Worm (Caenorhabditis elegans) whole organism, young adult: ENCODE results near the gene Y39A1A.16.

Experiments used
- B0035.1 ChIP-seq: sonication (generic microtip); optimal IDR thresholded peaks from 2 replicates; lab custom pipeline; 2016; ENCODE audit warnings: missing genetic modification characterization, mild to moderate bottlenecking, missing compliant biosample characterization, missing genotype, missing genetic modification reagents
- B0336.3 ChIP-seq: fragments of 200-800 bp; sonication (Bioruptor generic); IDR thresholded peaks from 2 replicates; pipeline ENCODE4 v1.3.6; 2022; ENCODE audit warnings: missing genetic modification characterization, missing compliant biosample characterization
- D2030.7 ChIP-seq: fragments of 200-800 bp; sonication (Bioruptor generic); IDR thresholded peaks from 2 replicates; pipeline ENCODE4 v1.3.6; 2022; ENCODE audit warnings: missing genetic modification reagents, missing genetic modification characterization, missing compliant biosample characterization
- F33H1.4 ChIP-seq: fragments of 200-800 bp; sonication (Bioruptor generic); IDR thresholded peaks from 2 replicates; pipeline ENCODE4 v1.3.6; 2022; ENCODE audit warnings: missing genetic modification reagents, missing genetic modification characterization, missing compliant biosample characterization
- F39B2.1 ChIP-seq: fragments of 200-800 bp; sonication (Bioruptor generic); IDR thresholded peaks from 2 replicates; pipeline ENCODE4 v1.3.6; 2022; ENCODE audit warnings: missing genetic modification reagents, missing genetic modification characterization, missing compliant biosample characterization
- F55B11.4 ChIP-seq: sonication (generic microtip); optimal IDR thresholded peaks from 2 replicates; lab custom pipeline; 2016; ENCODE audit warnings: missing compliant biosample characterization, missing genetic modification characterization, borderline replicate concordance; ENCODE audit not compliant: insufficient read depth
- F57C9.4 ChIP-seq: sonication (generic microtip); optimal IDR thresholded peaks from 2 replicates; lab custom pipeline; 2017; ENCODE audit warnings: mild to moderate bottlenecking, missing genetic modification characterization, missing compliant biosample characterization
- K12H6.12 ChIP-seq: fragments of 200-800 bp; sonication (Bioruptor generic); optimal IDR thresholded peaks from 2 replicates; lab custom pipeline; 2018; ENCODE audit warnings: mild to moderate bottlenecking, missing genetic modification characterization, missing compliant biosample characterization
- T07F8.4 ChIP-seq: sonication (generic microtip); optimal IDR thresholded peaks from 2 replicates; lab custom pipeline; 2016; ENCODE audit warnings: mild to moderate bottlenecking, missing genetic modification characterization, moderate library complexity, missing compliant biosample characterization
- Y79H2A.3 ChIP-seq: fragments of 200-800 bp; sonication (Bioruptor generic); conservative IDR thresholded peaks from 2 replicates; pipeline ENCODE4 v1.3.6; 2022; ENCODE audit warnings: missing genetic modification reagents, missing genetic modification characterization, missing compliant biosample characterization
- ZK185.1 ChIP-seq: sonication (generic microtip); optimal IDR thresholded peaks from 2 replicates; lab custom pipeline; 2016; ENCODE audit warnings: mild to moderate bottlenecking, missing genetic modification characterization, missing compliant biosample characterization; ENCODE audit not compliant: poor library complexity, severe bottlenecking
- aptf-2 ChIP-seq: fragments of 200-800 bp; sonication (Bioruptor generic); conservative IDR thresholded peaks from 2 replicates; pipeline ENCODE4 v1.3.6; 2022; ENCODE audit warnings: missing genetic modification reagents, missing genetic modification characterization, missing compliant biosample characterization
- attf-5 ChIP-seq: fragments of 200-800 bp; sonication (Bioruptor generic); optimal IDR thresholded peaks from 2 replicates; lab custom pipeline; 2018; ENCODE audit warnings: mild to moderate bottlenecking, missing genetic modification characterization, missing compliant biosample characterization
- bed-2 ChIP-seq: fragments of 200-800 bp; sonication (Bioruptor generic); IDR thresholded peaks from 2 replicates; pipeline ENCODE4 v1.3.6; 2022; ENCODE audit warnings: missing genetic modification reagents, missing genetic modification characterization, missing compliant biosample characterization
- ccch-3 ChIP-seq: fragments of 200-800 bp; sonication (Bioruptor generic); optimal IDR thresholded peaks from 2 replicates; lab custom pipeline; 2018; ENCODE audit warnings: mild to moderate bottlenecking, missing genetic modification characterization, missing compliant biosample characterization
- cebp-1 ChIP-seq, 2 experiments: fragments of 200-800 bp in 1 of 2; sonication (Bioruptor generic) in 1 of 2; sonication (generic microtip) in 1 of 2; IDR thresholded peaks in 1 of 2; optimal IDR thresholded peaks in 1 of 2; 2 replicates each; pipeline versions ENCODE4 v1.3.6 to Lab custom; 2017 to 2022; ENCODE audit warnings: missing compliant biosample characterization in 2 of 2, missing genetic modification characterization in 2 of 2, mild to moderate bottlenecking in 1 of 2, missing genetic modification reagents in 1 of 2, moderate library complexity in 1 of 2
- ceh-40 ChIP-seq: fragments of 200-800 bp; sonication (Bioruptor generic); IDR thresholded peaks from 2 replicates; pipeline ENCODE4 v1.3.6; 2022; ENCODE audit warnings: missing genetic modification characterization, missing compliant biosample characterization
- ceh-79 ChIP-seq: sonication (generic microtip); optimal IDR thresholded peaks from 2 replicates; lab custom pipeline; 2017; ENCODE audit warnings: mild to moderate bottlenecking, missing genetic modification characterization, missing compliant biosample characterization
- egrh-3 ChIP-seq: fragments of 200-800 bp; sonication (Bioruptor generic); IDR thresholded peaks from 2 replicates; pipeline ENCODE4 v1.3.6; 2022; ENCODE audit warnings: missing genetic modification reagents, missing genetic modification characterization, missing compliant biosample characterization
- fkh-3 ChIP-seq: sonication (generic microtip); optimal IDR thresholded peaks from 2 replicates; lab custom pipeline; 2016; ENCODE audit warnings: mild to moderate bottlenecking, missing genetic modification characterization, missing compliant biosample characterization
- him-1 ChIP-seq: sonication (generic microtip); optimal IDR thresholded peaks from 2 replicates; lab custom pipeline; 2016; ENCODE audit warnings: missing genotype, missing genetic modification reagents, missing genetic modification characterization, missing compliant biosample characterization
- hlh-12 ChIP-seq: sonication (generic microtip); optimal IDR thresholded peaks from 2 replicates; lab custom pipeline; 2016; ENCODE audit warnings: missing genetic modification characterization, missing compliant biosample characterization
- hmg-20 ChIP-seq: fragments of 200-800 bp; sonication (Bioruptor generic); IDR thresholded peaks from 2 replicates; pipeline ENCODE4 v1.3.6; 2022; ENCODE audit warnings: missing genetic modification reagents, missing genetic modification characterization, missing compliant biosample characterization
- lag-1 ChIP-seq: fragments of 200-800 bp; sonication (Bioruptor generic); IDR thresholded peaks from 2 replicates; pipeline ENCODE4 v1.3.6; 2022; ENCODE audit warnings: missing genetic modification reagents, missing genetic modification characterization, missing compliant biosample characterization
- let-526 ChIP-seq: fragments of 200-800 bp; sonication (Bioruptor generic); IDR thresholded peaks from 2 replicates; pipeline ENCODE4 v1.3.6; 2022; ENCODE audit warnings: missing genetic modification reagents, missing genetic modification characterization, missing compliant biosample characterization
- let-607 ChIP-seq, 2 experiments: fragments of 200-800 bp in 1 of 2; sonication (Bioruptor generic) in 1 of 2; sonication (generic microtip) in 1 of 2; optimal IDR thresholded peaks; 2 replicates each; lab custom pipeline; 2016 to 2018; ENCODE audit warnings: mild to moderate bottlenecking in 2 of 2, missing compliant biosample characterization in 2 of 2, missing genetic modification characterization in 2 of 2, moderate library complexity in 2 of 2, missing genotype in 1 of 2
- lin-26 ChIP-seq: fragments of 200-800 bp; sonication (Bioruptor generic); IDR thresholded peaks from 2 replicates; pipeline ENCODE4 v1.3.6; 2022; ENCODE audit warnings: missing genetic modification reagents, missing genetic modification characterization, missing compliant biosample characterization
- lin-40 ChIP-seq: sonication (generic microtip); optimal IDR thresholded peaks from 2 replicates; lab custom pipeline; 2016; ENCODE audit warnings: missing genetic modification characterization, mild to moderate bottlenecking, missing compliant biosample characterization, missing genotype, missing genetic modification reagents
- lsy-27 ChIP-seq: sonication (generic microtip); optimal IDR thresholded peaks from 2 replicates; lab custom pipeline; 2017; ENCODE audit warnings: missing genetic modification characterization, mild to moderate bottlenecking, missing compliant biosample characterization, antibody characterized with exemption, missing genotype, borderline replicate concordance; ENCODE audit not compliant: insufficient read depth
- madf-8 ChIP-seq: fragments of 200-800 bp; sonication (Bioruptor generic); conservative IDR thresholded peaks from 2 replicates; pipeline ENCODE4 v1.3.6; 2022; ENCODE audit warnings: missing genetic modification reagents, missing genetic modification characterization, missing compliant biosample characterization
- mcd-1 ChIP-seq: fragments of 200-800 bp; sonication (Bioruptor generic); IDR thresholded peaks from 2 replicates; pipeline ENCODE4 v1.3.6; 2022; ENCODE audit warnings: missing genetic modification reagents, missing genetic modification characterization, missing compliant biosample characterization
- mel-28 ChIP-seq: sonication (generic microtip); optimal IDR thresholded peaks from 2 replicates; lab custom pipeline; 2016; ENCODE audit warnings: borderline replicate concordance, mild to moderate bottlenecking, missing genetic modification characterization, missing compliant biosample characterization
- mxl-1 ChIP-seq: sonication (generic microtip); optimal IDR thresholded peaks from 2 replicates; lab custom pipeline; 2016; ENCODE audit warnings: missing genetic modification characterization, missing compliant biosample characterization
- nhr-120 ChIP-seq: fragments of 200-800 bp; sonication (Bioruptor generic); IDR thresholded peaks from 2 replicates; pipeline ENCODE4 v1.3.6; 2022; ENCODE audit warnings: missing genetic modification characterization, missing compliant biosample characterization
- nhr-179 ChIP-seq: sonication (generic microtip); optimal IDR thresholded peaks from 2 replicates; lab custom pipeline; 2016; ENCODE audit warnings: mild to moderate bottlenecking, missing genetic modification characterization, missing compliant biosample characterization
- pbrm-1 ChIP-seq: fragments of 200-800 bp; sonication (Bioruptor generic); IDR thresholded peaks from 2 replicates; pipeline ENCODE4 v1.3.6; 2022; ENCODE audit warnings: missing genetic modification reagents, missing genetic modification characterization, missing compliant biosample characterization
- rcor-1 ChIP-seq: fragments of 200-800 bp; sonication (Bioruptor generic); IDR thresholded peaks from 2 replicates; pipeline ENCODE4 v1.3.6; 2022; ENCODE audit warnings: missing genetic modification reagents, missing genetic modification characterization, missing compliant biosample characterization
- repo-1 ChIP-seq: sonication (generic microtip); optimal IDR thresholded peaks from 2 replicates; lab custom pipeline; 2017; ENCODE audit warnings: mild to moderate bottlenecking, missing genetic modification characterization, missing compliant biosample characterization
- sea-2 ChIP-seq: fragments of 200-800 bp; sonication (Bioruptor generic); IDR thresholded peaks from 2 replicates; pipeline ENCODE4 v1.3.6; 2022; ENCODE audit warnings: missing genetic modification characterization, missing compliant biosample characterization
- snpc-1.3 ChIP-seq: sonication (generic microtip); optimal IDR thresholded peaks from 2 replicates; lab custom pipeline; 2017; ENCODE audit warnings: missing genetic modification characterization, mild to moderate bottlenecking, missing compliant biosample characterization, antibody characterized with exemption, moderate library complexity, missing genotype, missing genetic modification reagents; ENCODE audit not compliant: insufficient read depth
- zim-3 ChIP-seq: sonication (generic microtip); optimal IDR thresholded peaks from 2 replicates; lab custom pipeline; 2017; ENCODE audit warnings: mild to moderate bottlenecking, missing genetic modification characterization, moderate library complexity, missing compliant biosample characterization
- ztf-22 ChIP-seq: fragments of 200-800 bp; sonication (Bioruptor generic); optimal IDR thresholded peaks from 2 replicates; lab custom pipeline; 2018; ENCODE audit warnings: mild to moderate bottlenecking, missing genetic modification characterization, moderate library complexity, missing compliant biosample characterization

Gene Y39A1A.16

DNA sequence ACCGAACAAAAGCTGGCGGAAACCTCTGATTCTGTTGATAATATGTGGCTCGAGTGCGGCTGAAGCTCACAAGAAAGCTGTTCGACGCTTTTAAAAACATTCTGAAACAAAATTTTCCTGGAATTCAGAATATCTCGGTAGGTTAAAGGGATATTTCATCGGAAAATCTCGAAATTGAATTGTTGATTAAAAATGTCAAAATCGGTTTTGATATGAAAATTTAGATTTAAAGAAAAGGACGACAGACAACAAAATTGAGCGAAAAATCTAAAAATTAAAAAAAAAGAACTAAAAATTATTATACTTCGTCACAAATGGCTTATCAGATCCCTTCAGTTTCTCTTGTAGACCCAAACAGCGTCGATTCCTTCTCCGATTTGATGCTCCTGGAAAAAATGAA lies 21.4 kb downstream of the Y39A1A.16 start, which contains the start of gene Y39A1A.20 (continued):
- no peak for TF ChIP-seq Y79H2A.3 (GFP tag; lab: Robert Waterston, UW)
- TF ChIP-seq, all 124 proteins: peak for 0

DNA sequence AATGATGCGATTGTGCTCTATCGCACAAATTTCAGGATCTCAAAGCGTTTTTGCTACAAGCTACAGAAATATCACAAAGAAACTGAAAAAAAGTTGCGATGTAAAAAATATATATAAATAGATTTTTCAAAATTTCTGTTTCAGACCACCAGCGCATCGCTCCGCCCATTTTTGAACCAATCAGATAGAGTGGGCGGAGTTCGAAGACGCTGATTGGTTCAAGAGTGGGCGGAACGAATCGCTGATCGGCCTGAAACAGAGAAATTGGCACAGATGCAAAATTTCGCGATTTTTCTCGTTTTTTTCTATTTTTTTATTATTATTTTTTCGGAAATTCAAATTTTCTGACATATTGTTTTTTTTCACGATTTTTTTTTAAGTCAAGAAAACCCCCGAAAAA lies 23.7 kb downstream of the Y39A1A.16 start:
- TF ChIP-seq ceh-40 (GFP tag; lab: Robert Waterston, UW): no peak

DNA sequence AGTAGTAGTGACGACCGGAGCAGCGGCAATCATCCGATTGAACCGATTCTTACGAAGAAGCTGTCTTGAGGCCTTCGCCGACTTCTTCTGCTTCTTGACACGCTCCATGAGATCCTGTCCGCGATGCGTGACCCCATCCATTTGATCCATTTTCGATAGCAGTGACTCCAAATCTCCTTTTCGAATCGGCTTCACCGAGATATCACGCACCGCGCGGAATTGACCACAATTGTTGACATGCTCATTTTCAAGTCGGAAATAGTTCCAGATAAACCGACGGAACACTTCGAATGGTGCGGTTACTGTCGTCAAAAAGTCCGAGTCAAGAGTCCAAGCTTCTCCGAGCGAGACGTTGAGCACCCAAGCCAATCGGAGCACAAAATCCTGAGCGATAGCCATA lies 24.8 kb downstream of the Y39A1A.16 start:
- TF ChIP-seq aptf-2 (GFP tag; lab: Robert Waterston, UW) (no peak), fkh-3 (tag; lab: Kevin White, UChicago) (no peak), sea-2 (GFP tag; lab: Robert Waterston, UW) (no peak), B0035.1 (no peak), him-1 (no peak), T07F8.4 (no peak), zim-3 (tag; lab: Kevin White, UChicago) (no peak), ztf-22 (GFP tag; lab: Kevin White, UChicago) (no peak), attf-5 (no peak), F33H1.4 (GFP tag; lab: Robert Waterston, UW) (no peak), ccch-3 (GFP tag; lab: Kevin White, UChicago) (no peak), hmg-20 (GFP tag; lab: Robert Waterston, UW) (no peak), lag-1 (no peak), rcor-1 (no peak), mxl-1 (no peak), lin-40 (tag; lab: Kevin White, UChicago) (no peak), let-607 (tag; optimal IDR thresholded peaks at IDR 0.05; lab: Kevin White, UChicago) (no peak), mcd-1 (GFP tag; lab: Robert Waterston, UW) (no peak)

ce11 chrIII:10704499-10704898 lies 25.4 kb downstream of the Y39A1A.16 start:
- TF ChIP-seq ceh-79 (tag; lab: Kevin White, UChicago): no peak
- no peak for TF ChIP-seq lin-26 (GFP tag; lab: Robert Waterston, UW)
- TF ChIP-seq K12H6.12 (tag; lab: Kevin White, UChicago): no peak
- TF ChIP-seq pbrm-1 (GFP tag; lab: Robert Waterston, UW): no peak
- no peak for TF ChIP-seq let-607 (tag; optimal IDR thresholded peaks at IDR 0.05; lab: Kevin White, UChicago)
- no peak for TF ChIP-seq sea-2 (GFP tag; lab: Robert Waterston, UW)
- TF ChIP-seq egrh-3 (GFP tag; lab: Robert Waterston, UW): no peak
- TF ChIP-seq nhr-120: no peak
- no peak for TF ChIP-seq T07F8.4
- no peak for TF ChIP-seq F33H1.4 (GFP tag; lab: Robert Waterston, UW)
- TF ChIP-seq F55B11.4: no peak
- TF ChIP-seq F39B2.1 (GFP tag; lab: Robert Waterston, UW): no peak
- no peak for TF ChIP-seq D2030.7
- TF ChIP-seq B0336.3: no peak

ce11 chrIII:10706481-10706880 lies 27.4 kb downstream of the Y39A1A.16 start:
- TF ChIP-seq ZK185.1 (no peak), madf-8 (GFP tag; lab: Robert Waterston, UW) (no peak), cebp-1 (GFP tag; IDR thresholded peaks at IDR 0.05; lab: Robert Waterston, UW) (no peak), cebp-1 (tag; optimal IDR thresholded peaks at IDR 0.05; lab: Kevin White, UChicago) (no peak), bed-2 (GFP tag; lab: Robert Waterston, UW) (no peak), attf-5 (no peak), ztf-22 (GFP tag; lab: Kevin White, UChicago) (no peak), lsy-27 (tag; lab: Kevin White, UChicago) (no peak), snpc-1.3 (no peak), B0035.1 (no peak), hmg-20 (GFP tag; lab: Robert Waterston, UW) (no peak), nhr-179 (tag; lab: Kevin White, UChicago) (no peak), hlh-12 (tag; lab: Kevin White, UChicago) (no peak), let-526 (GFP tag; lab: Robert Waterston, UW) (no peak), ceh-40 (GFP tag; lab: Robert Waterston, UW) (no peak), mel-28 (tag; lab: Kevin White, UChicago) (no peak), repo-1 (no peak), F57C9.4 (tag; lab: Kevin White, UChicago) (no peak)
